Worm (Caenorhabditis elegans) whole organism, L3 larva: Measurements from ENCODE around the gene msp-38.

Experiments
- aly-2 ChIP-seq: fragments of 150-350 bp; optimal IDR thresholded peaks from 2 replicates; lab custom pipeline; 2014; ENCODE audit warnings: missing biosample characterization, missing genetic modification characterization
- ama-1 ChIP-seq: fragments of 150-350 bp; optimal IDR thresholded peaks from 2 replicates; lab custom pipeline; 2018
- ceh-16 ChIP-seq: sonication (generic microtip); optimal IDR thresholded peaks from 2 replicates; lab custom pipeline; 2017; ENCODE audit warnings: missing biosample characterization, missing genetic modification characterization
- ceh-28 ChIP-seq: fragments of 150-350 bp; optimal IDR thresholded peaks from 2 replicates; lab custom pipeline; 2014; ENCODE audit warnings: missing biosample characterization, missing genetic modification reagents, missing genetic modification characterization
- ceh-82 ChIP-seq: fragments of 150-350 bp; optimal IDR thresholded peaks from 2 replicates; lab custom pipeline; 2014; ENCODE audit warnings: missing biosample characterization, missing genetic modification characterization
- ceh-9 ChIP-seq: sonication (generic microtip); optimal IDR thresholded peaks from 2 replicates; lab custom pipeline; 2018; ENCODE audit warnings: missing biosample characterization, missing genetic modification characterization
- daf-12 ChIP-seq: fragments of 150-350 bp; optimal IDR thresholded peaks from 2 replicates; lab custom pipeline; 2014; ENCODE audit warnings: missing biosample characterization, missing genetic modification reagents, missing genetic modification characterization
- egl-27 ChIP-seq: sonication (generic microtip); optimal IDR thresholded peaks from 4 replicates; lab custom pipeline; 2017; ENCODE audit warnings: missing biosample characterization, missing genetic modification reagents, missing genetic modification characterization
- egl-5 ChIP-seq: fragments of 150-350 bp; optimal IDR thresholded peaks from 2 replicates; lab custom pipeline; 2017; ENCODE audit warnings: missing biosample characterization, missing genetic modification reagents, missing genetic modification characterization, inconsistent platforms
- elt-1 ChIP-seq: fragments of 150-350 bp; optimal IDR thresholded peaks from 2 replicates; lab custom pipeline; 2014; ENCODE audit warnings: missing biosample characterization, missing genetic modification characterization
- elt-3 ChIP-seq, 3 experiments: fragments of 150-350 bp in 1 of 3; sonication (generic microtip) in 2 of 3; optimal IDR thresholded peaks; 2 replicates in 2 of 3; 4 replicates in 1 of 3; lab custom pipeline; 2014 to 2017; ENCODE audit warnings: missing biosample characterization in 3 of 3, missing genetic modification characterization in 3 of 3
- eor-1 ChIP-seq, 2 experiments: fragments of 150-350 bp; optimal IDR thresholded peaks; 2 replicates each; lab custom pipeline; 2014 to 2018; ENCODE audit warnings: missing biosample characterization in 2 of 2, missing genetic modification characterization in 2 of 2
- fkh-10 ChIP-seq: sonication (generic microtip); optimal IDR thresholded peaks from 2 replicates; lab custom pipeline; 2017; ENCODE audit warnings: missing biosample characterization, missing genetic modification reagents, missing genetic modification characterization
- fkh-2 ChIP-seq: fragments of 150-350 bp; optimal IDR thresholded peaks from 2 replicates; lab custom pipeline; 2014; ENCODE audit warnings: missing biosample characterization, missing genetic modification reagents, missing genetic modification characterization
- fos-1 ChIP-seq: fragments of 150-350 bp; optimal IDR thresholded peaks from 2 replicates; lab custom pipeline; 2014; ENCODE audit warnings: missing biosample characterization, missing genetic modification characterization
- hmg-11 ChIP-seq: sonication (generic microtip); optimal IDR thresholded peaks from 2 replicates; lab custom pipeline; 2016; ENCODE audit warnings: missing genetic modification characterization, missing compliant biosample characterization
- lin-15B ChIP-seq: fragments of 150-350 bp; optimal IDR thresholded peaks from 2 replicates; lab custom pipeline; 2014; ENCODE audit warnings: missing biosample characterization, missing genetic modification characterization
- lin-39 ChIP-seq: fragments of 150-350 bp; optimal IDR thresholded peaks from 2 replicates; lab custom pipeline; 2018; ENCODE audit warnings: missing biosample characterization, missing genetic modification reagents, missing genetic modification characterization
- lsy-12 ChIP-seq: sonication (generic microtip); optimal IDR thresholded peaks from 2 replicates; lab custom pipeline; 2016; ENCODE audit warnings: mild to moderate bottlenecking, missing genetic modification characterization, missing compliant biosample characterization
- mdl-1 ChIP-seq: fragments of 150-350 bp; optimal IDR thresholded peaks from 2 replicates; lab custom pipeline; 2014; ENCODE audit warnings: missing biosample characterization, missing genetic modification characterization
- mml-1 ChIP-seq: fragments of 150-350 bp; sonication (generic microtip); optimal IDR thresholded peaks from 3 replicates; lab custom pipeline; 2014; ENCODE audit warnings: missing biosample characterization, missing genetic modification characterization
- nfya-1 ChIP-seq: sonication (generic microtip); optimal IDR thresholded peaks from 2 replicates; lab custom pipeline; 2017; ENCODE audit warnings: missing genetic modification characterization, mild to moderate bottlenecking, missing compliant biosample characterization, antibody characterized with exemption, moderate library complexity; ENCODE audit not compliant: insufficient read depth
- nhr-23 ChIP-seq: fragments of 150-350 bp; optimal IDR thresholded peaks from 2 replicates; lab custom pipeline; 2014; ENCODE audit warnings: missing biosample characterization, missing genetic modification reagents, missing genetic modification characterization
- nhr-25 ChIP-seq: sonication (generic microtip); optimal IDR thresholded peaks from 2 replicates; lab custom pipeline; 2017; ENCODE audit warnings: missing biosample characterization, missing genetic modification characterization
- nhr-28 ChIP-seq: fragments of 150-350 bp; optimal IDR thresholded peaks from 2 replicates; lab custom pipeline; 2014; ENCODE audit warnings: missing biosample characterization, missing genetic modification characterization
- nhr-67 ChIP-seq: fragments of 150-350 bp; optimal IDR thresholded peaks from 2 replicates; lab custom pipeline; 2014; ENCODE audit warnings: missing biosample characterization, missing genetic modification characterization
- nhr-76 ChIP-seq: fragments of 150-350 bp; sonication (generic microtip); optimal IDR thresholded peaks from 5 replicates; lab custom pipeline; 2014; ENCODE audit warnings: missing biosample characterization, missing genetic modification characterization
- nhr-77 ChIP-seq: fragments of 150-350 bp; optimal IDR thresholded peaks from 2 replicates; lab custom pipeline; 2014; ENCODE audit warnings: missing biosample characterization, missing genetic modification characterization
- pqm-1 ChIP-seq: fragments of 150-350 bp; optimal IDR thresholded peaks from 2 replicates; lab custom pipeline; 2017; ENCODE audit warnings: missing biosample characterization, missing genetic modification characterization, inconsistent platforms
- snpc-4 ChIP-seq: fragments of 150-350 bp; optimal IDR thresholded peaks from 2 replicates; lab custom pipeline; 2014; ENCODE audit warnings: missing biosample characterization, missing genetic modification characterization
- tbx-2 ChIP-seq: sonication (generic microtip); optimal IDR thresholded peaks from 2 replicates; lab custom pipeline; 2016; ENCODE audit warnings: mild to moderate bottlenecking, missing genetic modification characterization, missing compliant biosample characterization
- unc-39 ChIP-seq: sonication (generic microtip); optimal IDR thresholded peaks from 4 replicates; lab custom pipeline; 2017; ENCODE audit warnings: missing biosample characterization, missing genetic modification characterization
- unc-62 ChIP-seq: fragments of 150-350 bp; sonication (generic microtip); optimal IDR thresholded peaks from 4 replicates; lab custom pipeline; 2014; ENCODE audit warnings: missing biosample characterization, missing genetic modification reagents, missing genetic modification characterization
- ztf-11 ChIP-seq: fragments of 150-350 bp; optimal IDR thresholded peaks from 2 replicates; lab custom pipeline; 2014; ENCODE audit warnings: missing biosample characterization, missing genetic modification characterization
- ztf-4 ChIP-seq: fragments of 150-350 bp; optimal IDR thresholded peaks from 2 replicates; lab custom pipeline; 2014; ENCODE audit warnings: missing biosample characterization, missing genetic modification characterization

The msp-38 gene

ce11 chrIV:10128446-10128845, 15.1 kb downstream of the msp-38 start:
- TF ChIP-seq lsy-12 (tag; lab: Kevin White, UChicago) (no peak), nhr-25 (tag; lab: Kevin White, UChicago) (no peak), hmg-11 (no peak), mml-1 (tag; lab: Kevin White, UChicago) (no peak), daf-12 (tag; lab: Kevin White, UChicago) (no peak), aly-2 (tag; lab: Kevin White, UChicago) (no peak), eor-1 (tag; optimal IDR thresholded peaks at IDR 0.05; lab: Kevin White, UChicago) (no peak), egl-27 (no peak), fkh-2 (tag; lab: Kevin White, UChicago) (no peak)

ce11 chrIV:10126544-10126943, 17.0 kb downstream of the msp-38 start, which contains the start of gene ctf-18:
TSS of gene ctf-18 (minus strand) at chrIV:10126644.
- no peak for TF ChIP-seq nhr-76 (tag; lab: Kevin White, UChicago)
- no peak for TF ChIP-seq unc-39
- TF ChIP-seq ceh-28 (tag; lab: Kevin White, UChicago): no peak
- no peak for TF ChIP-seq tbx-2 (tag; lab: Kevin White, UChicago)
- TF ChIP-seq nfya-1 (tag; lab: Kevin White, UChicago): no peak
- TF ChIP-seq ztf-4 (tag; lab: Kevin White, UChicago): no peak
- TF ChIP-seq nhr-28 (tag; lab: Kevin White, UChicago): no peak
- TF ChIP-seq egl-27: no peak

- TF ChIP-seq elt-3 (tag; optimal IDR thresholded peaks at IDR 0.05; lab: Kevin White, UChicago) (no peak), nhr-67 (tag; lab: Kevin White, UChicago) (no peak)
These were observed 21.3 kb downstream of the msp-38 start, which contains the start of gene irld-21 for ce11 chrIV:10122205-10122604. TSS of gene irld-21 (minus strand) at chrIV:10122305.

- TF ChIP-seq ztf-11 (tag; lab: Kevin White, UChicago): no peak
- no peak for TF ChIP-seq unc-62 (GFP tag; lab: Kevin White, UChicago)
- TF ChIP-seq snpc-4 (tag; lab: Kevin White, UChicago): no peak
- no peak for TF ChIP-seq nhr-76 (tag; lab: Kevin White, UChicago)
- TF ChIP-seq, all 47 proteins: peak for 0
These were observed 26.8 kb downstream of the msp-38 start for ce11 chrIV:10116765-10117164.

- TF ChIP-seq nhr-23 (no peak), lin-15B (no peak), ama-1 (lab: Kevin White, UChicago) (no peak), lin-39 (tag; lab: Kevin White, UChicago) (no peak), elt-1 (no peak), nhr-67 (tag; lab: Kevin White, UChicago) (no peak), nhr-76 (tag; lab: Kevin White, UChicago) (no peak), daf-12 (tag; lab: Kevin White, UChicago) (no peak), nhr-77 (tag; lab: Kevin White, UChicago) (no peak), elt-3 (tag; optimal IDR thresholded peaks at IDR 0.05; lab: Kevin White, UChicago) (no peak), ceh-16 (no peak), ztf-4 (tag; lab: Kevin White, UChicago) (no peak), ceh-82 (tag; lab: Kevin White, UChicago) (no peak), mdl-1 (tag; lab: Kevin White, UChicago) (no peak), hmg-11 (no peak), aly-2 (tag; lab: Kevin White, UChicago) (no peak), fkh-10 (GFP tag; lab: Kevin White, UChicago) (no peak), pqm-1 (tag; lab: Kevin White, UChicago) (no peak), ceh-9 (no peak)
- TF ChIP-seq, all 47 proteins: peak for 0
These were observed 28.4 kb downstream of the msp-38 start, which contains the start of gene C04G2.10 for ce11 chrIV:10115142-10115541. TSS of gene C04G2.10 (plus strand) at chrIV:10115442.

- TF ChIP-seq egl-5 (no peak), unc-62 (GFP tag; lab: Kevin White, UChicago) (no peak), snpc-4 (tag; lab: Kevin White, UChicago) (no peak), egl-27 (no peak), nhr-77 (tag; lab: Kevin White, UChicago) (no peak), fos-1 (tag; lab: Kevin White, UChicago) (no peak)
- TF ChIP-seq, all 47 proteins: peak for 0
These were observed 31.0 kb downstream of the msp-38 start, which contains the start of gene nsph-3.2 for ce11 chrIV:10112570-10112969. TSS of gene nsph-3.2 (plus strand) at chrIV:10112870.
